Worm (Caenorhabditis elegans) whole organism, L1 larva: ENCODE measurements around the gene Y39A1A.2.

ENCODE experiments used
- C16A3.4 ChIP-seq: fragments of 150-350 bp; optimal IDR thresholded peaks from 2 replicates; lab custom pipeline; 2014; ENCODE audit warnings: missing biosample characterization, missing genetic modification characterization
- F16B12.6 ChIP-seq: fragments of 150-350 bp; optimal IDR thresholded peaks from 2 replicates; lab custom pipeline; 2014; ENCODE audit warnings: missing biosample characterization, missing genetic modification characterization
- alr-1 ChIP-seq: fragments of 200-800 bp; sonication (Bioruptor generic); optimal IDR thresholded peaks from 2 replicates; lab custom pipeline; 2018; ENCODE audit warnings: borderline replicate concordance, mild to moderate bottlenecking, missing genetic modification characterization, missing compliant biosample characterization
- aly-2 ChIP-seq: fragments of 150-350 bp; optimal IDR thresholded peaks from 2 replicates; lab custom pipeline; 2014; ENCODE audit warnings: missing biosample characterization, missing genetic modification characterization
- ceh-82 ChIP-seq, 3 experiments: fragments of 150-350 bp in 1 of 3; sonication (generic microtip) in 2 of 3; optimal IDR thresholded peaks; 2 replicates each; lab custom pipeline; 2014 to 2017; ENCODE audit warnings: missing biosample characterization in 3 of 3, missing genetic modification characterization in 3 of 3
- efl-3 ChIP-seq: fragments of 200-800 bp; sonication (Bioruptor generic); optimal IDR thresholded peaks from 2 replicates; lab custom pipeline; 2018; ENCODE audit warnings: mild to moderate bottlenecking, missing genetic modification characterization, missing compliant biosample characterization
- egl-13 ChIP-seq: sonication (generic microtip); optimal IDR thresholded peaks from 2 replicates; lab custom pipeline; 2016; ENCODE audit warnings: missing genotype, missing genetic modification reagents, missing genetic modification characterization, missing compliant biosample characterization
- egl-27 ChIP-seq, 2 experiments: fragments of 150-350 bp in 1 of 2; sonication (generic microtip); optimal IDR thresholded peaks; 3 replicates each; lab custom pipeline; 2017 to 2018; ENCODE audit warnings: missing biosample characterization in 2 of 2, missing genetic modification characterization in 2 of 2, missing genetic modification reagents in 2 of 2
- elt-3 ChIP-seq, 6 experiments: fragments of 150-350 bp in 1 of 6; sonication (generic microtip); optimal IDR thresholded peaks; 2 replicates each; lab custom pipeline; 2017 to 2018; ENCODE audit warnings: missing biosample characterization in 6 of 6, missing genetic modification characterization in 6 of 6, inconsistent platforms in 1 of 6
- fkh-10 ChIP-seq: sonication (generic microtip); optimal IDR thresholded peaks from 2 replicates; lab custom pipeline; 2017; ENCODE audit warnings: missing biosample characterization, missing genetic modification reagents, missing genetic modification characterization
- fkh-8 ChIP-seq: sonication (generic microtip); optimal IDR thresholded peaks from 2 replicates; lab custom pipeline; 2016; ENCODE audit warnings: mild to moderate bottlenecking, missing genetic modification characterization, missing compliant biosample characterization
- hpl-2 ChIP-seq: fragments of 150-350 bp; optimal IDR thresholded peaks from 2 replicates; lab custom pipeline; 2014; ENCODE audit warnings: missing biosample characterization, missing genetic modification reagents, missing genetic modification characterization
- irx-1 ChIP-seq: sonication (generic microtip); optimal IDR thresholded peaks from 2 replicates; lab custom pipeline; 2016; ENCODE audit warnings: missing genetic modification characterization, missing compliant biosample characterization
- lin-14 ChIP-seq: fragments of 200-800 bp; sonication (Bioruptor generic); optimal IDR thresholded peaks from 2 replicates; lab custom pipeline; 2018; ENCODE audit warnings: mild to moderate bottlenecking, missing genetic modification characterization, moderate library complexity, missing compliant biosample characterization
- lin-15B ChIP-seq: fragments of 150-350 bp; sonication (generic microtip); optimal IDR thresholded peaks from 3 replicates; lab custom pipeline; 2014; ENCODE audit warnings: missing biosample characterization, missing genetic modification characterization
- lin-35 ChIP-seq, 2 experiments: fragments of 150-350 bp; optimal IDR thresholded peaks; 2 replicates each; lab custom pipeline; 2014; ENCODE audit warnings: missing biosample characterization in 2 of 2, missing genetic modification characterization in 2 of 2, missing genetic modification reagents in 2 of 2
- lin-39 ChIP-seq: fragments of 150-350 bp; optimal IDR thresholded peaks from 2 replicates; lab custom pipeline; 2014; ENCODE audit warnings: missing biosample characterization, missing genetic modification reagents, missing genetic modification characterization
- lir-3 ChIP-seq: sonication (generic microtip); optimal IDR thresholded peaks from 2 replicates; lab custom pipeline; 2016; ENCODE audit warnings: mild to moderate bottlenecking, missing genetic modification characterization, moderate library complexity, missing compliant biosample characterization; ENCODE audit not compliant: poor library complexity
- mep-1 ChIP-seq: fragments of 150-350 bp; optimal IDR thresholded peaks from 2 replicates; lab custom pipeline; 2014; ENCODE audit warnings: missing biosample characterization, missing genetic modification characterization
- nhr-11 ChIP-seq: fragments of 150-350 bp; optimal IDR thresholded peaks from 2 replicates; lab custom pipeline; 2014; ENCODE audit warnings: missing biosample characterization, missing genetic modification characterization
- nhr-237 ChIP-seq: fragments of 150-350 bp; optimal IDR thresholded peaks from 2 replicates; lab custom pipeline; 2014; ENCODE audit warnings: missing biosample characterization, missing genetic modification characterization
- nhr-28 ChIP-seq: fragments of 150-350 bp; optimal IDR thresholded peaks from 2 replicates; lab custom pipeline; 2014; ENCODE audit warnings: missing biosample characterization, missing genetic modification characterization
- nhr-47 ChIP-seq: sonication (generic microtip); optimal IDR thresholded peaks from 2 replicates; lab custom pipeline; 2016; ENCODE audit warnings: mild to moderate bottlenecking, missing genetic modification characterization, moderate library complexity, missing compliant biosample characterization
- nhr-84 ChIP-seq: sonication (generic microtip); optimal IDR thresholded peaks from 2 replicates; lab custom pipeline; 2017; ENCODE audit warnings: missing biosample characterization, missing genetic modification characterization
- nhr-85 ChIP-seq: sonication (generic microtip); peaks from one replicate; lab custom pipeline; 2016; ENCODE audit warnings: missing genetic modification characterization, inconsistent platforms, missing compliant biosample characterization
- nhr-90 ChIP-seq: sonication (generic microtip); optimal IDR thresholded peaks from 2 replicates; lab custom pipeline; 2016; ENCODE audit warnings: mild to moderate bottlenecking, missing genetic modification characterization, missing compliant biosample characterization; ENCODE audit not compliant: poor library complexity
- pax-3 ChIP-seq: fragments of 200-800 bp; sonication (Bioruptor generic); optimal IDR thresholded peaks from 2 replicates; lab custom pipeline; 2018; ENCODE audit warnings: mild to moderate bottlenecking, missing genetic modification characterization, moderate library complexity, missing compliant biosample characterization
- pqm-1 ChIP-seq: sonication (generic microtip); optimal IDR thresholded peaks from 3 replicates; lab custom pipeline; 2017; ENCODE audit warnings: missing biosample characterization, missing genetic modification characterization
- snu-23 ChIP-seq: sonication (generic microtip); optimal IDR thresholded peaks from 2 replicates; lab custom pipeline; 2016; ENCODE audit warnings: missing genetic modification characterization, missing compliant biosample characterization
- sup-37 ChIP-seq: fragments of 200-800 bp; sonication (Bioruptor generic); optimal IDR thresholded peaks from 2 replicates; lab custom pipeline; 2018; ENCODE audit warnings: mild to moderate bottlenecking, missing genetic modification characterization, missing compliant biosample characterization
- tlp-1 ChIP-seq: fragments of 150-350 bp; optimal IDR thresholded peaks from 2 replicates; lab custom pipeline; 2014; ENCODE audit warnings: missing biosample characterization, missing genetic modification characterization
- unc-130 ChIP-seq: fragments of 150-350 bp; optimal IDR thresholded peaks from 2 replicates; lab custom pipeline; 2017; ENCODE audit warnings: missing biosample characterization, missing genetic modification characterization, inconsistent platforms
- unc-62 ChIP-seq: fragments of 150-350 bp; optimal IDR thresholded peaks from 2 replicates; lab custom pipeline; 2014; ENCODE audit warnings: missing biosample characterization, missing genetic modification reagents, missing genetic modification characterization
- unc-86 ChIP-seq: sonication (generic microtip); optimal IDR thresholded peaks from 2 replicates; lab custom pipeline; 2016; ENCODE audit warnings: missing genetic modification characterization, missing compliant biosample characterization
- ztf-4 ChIP-seq: fragments of 150-350 bp; optimal IDR thresholded peaks from 2 replicates; lab custom pipeline; 2014; ENCODE audit warnings: missing biosample characterization, missing genetic modification characterization

The Y39A1A.2 gene

ce11 chrIII:10561904-10562303 lies 41.5 kb downstream of the Y39A1A.2 start, which contains the start of gene Y45F3A.1:
Gene Y45F3A.1 (minus strand): TSS chrIII:10561915.
- TF ChIP-seq ceh-82 (tag; optimal IDR thresholded peaks at IDR 0.05; lab: Kevin White, UChicago) (no peak), F16B12.6 (tag; lab: Kevin White, UChicago) (no peak), sup-37 (GFP tag; lab: Kevin White, UChicago) (no peak), nhr-85 (tag; lab: Kevin White, UChicago) (no peak), efl-3 (GFP tag; lab: Kevin White, UChicago) (no peak), nhr-84 (tag; lab: Kevin White, UChicago) (no peak), nhr-28 (tag; lab: Kevin White, UChicago) (no peak), tlp-1 (tag; lab: Kevin White, UChicago) (no peak), lin-35 (GFP tag; optimal IDR thresholded peaks at IDR 0.05; lab: Kevin White, UChicago) (no peak), lin-39 (tag; lab: Kevin White, UChicago) (no peak), hpl-2 (GFP tag; lab: Kevin White, UChicago) (no peak), unc-86 (tag; lab: Kevin White, UChicago) (no peak), unc-130 (tag; lab: Kevin White, UChicago) (no peak), snu-23 (no peak), pqm-1 (tag; lab: Kevin White, UChicago) (no peak), egl-13 (no peak), elt-3 (tag; optimal IDR thresholded peaks at IDR 0.05; lab: Kevin White, UChicago) (no peak), C16A3.4 (no peak)
- TF ChIP-seq, all 84 proteins: peak for 0

- no peak for TF ChIP-seq nhr-90
- no peak for TF ChIP-seq nhr-28 (tag; lab: Kevin White, UChicago)
- no peak for TF ChIP-seq lir-3 (tag; lab: Kevin White, UChicago)
- TF ChIP-seq unc-130 (tag; lab: Kevin White, UChicago): no peak
- TF ChIP-seq irx-1 (tag; lab: Kevin White, UChicago): no peak
- TF ChIP-seq hpl-2 (GFP tag; lab: Kevin White, UChicago): no peak
- TF ChIP-seq nhr-11 (tag; lab: Kevin White, UChicago): no peak
- no peak for TF ChIP-seq lin-14 (GFP tag; lab: Kevin White, UChicago)
- no peak for TF ChIP-seq unc-62 (GFP tag; lab: Kevin White, UChicago)
- no peak for TF ChIP-seq lin-35 (GFP tag; optimal IDR thresholded peaks at IDR 0.05; lab: Kevin White, UChicago)
- TF ChIP-seq mep-1 (tag; lab: Kevin White, UChicago): no peak
- no peak for TF ChIP-seq aly-2
- no peak for TF ChIP-seq nhr-47 (tag; lab: Kevin White, UChicago)
- no peak for TF ChIP-seq alr-1
- TF ChIP-seq C16A3.4: no peak
- TF ChIP-seq unc-86 (tag; lab: Kevin White, UChicago): no peak
- TF ChIP-seq egl-27 (tag; optimal IDR thresholded peaks at IDR 0.05; lab: Kevin White, UChicago): no peak
- TF ChIP-seq pax-3 (tag; lab: Kevin White, UChicago): no peak
- no peak for TF ChIP-seq egl-13
- no peak for TF ChIP-seq ztf-4 (tag; lab: Kevin White, UChicago)
Measured at ce11 chrIII:10560296-10560695, 43.1 kb downstream of the Y39A1A.2 start, which contains the start of gene rab-30. Gene rab-30 (plus strand): TSS chrIII:10560596.

ce11 chrIII:10557910-10558309 lies 45.5 kb downstream of the Y39A1A.2 start, which contains the start of gene T21C12.4:
Gene T21C12.4 (minus strand): TSS chrIII:10558010.
- TF ChIP-seq fkh-8 (no peak), lin-15B (no peak)

ce11 chrIII:10552929-10553328 lies 50.4 kb downstream of the Y39A1A.2 start, which contains the start of gene T21C12.8:
Gene T21C12.8 (minus strand): TSS chrIII:10553029.
- TF ChIP-seq nhr-237 (tag; lab: Kevin White, UChicago) (no peak), fkh-10 (GFP tag; lab: Kevin White, UChicago) (no peak), egl-27 (tag; optimal IDR thresholded peaks at IDR 0.05; lab: Kevin White, UChicago) (no peak), mep-1 (tag; lab: Kevin White, UChicago) (no peak)
- TF ChIP-seq, all 84 proteins: peak for 0
